Fruit fly (Drosophila melanogaster) whole organism, embryonic: Measurements from ENCODE around the gene CG1103.

Experiments used
- ATbp ChIP-seq: fragments of 200-800 bp; sonication (Bioruptor generic); optimal IDR thresholded peaks from 2 replicates; lab custom pipeline; 2017; ENCODE audit warnings: missing biosample characterization, mild to moderate bottlenecking, missing genetic modification characterization, missing genetic modification reagents
- Bteb2 ChIP-seq: fragments of 200-800 bp; sonication (Bioruptor generic); optimal IDR thresholded peaks from 2 replicates; lab custom pipeline; 2016; ENCODE audit warnings: missing biosample characterization, missing genetic modification characterization
- CG10366 ChIP-seq: fragments of 200-800 bp; sonication (Bioruptor generic); IDR thresholded peaks from 2 replicates; pipeline ENCODE4 v1.3.6; 2022; ENCODE audit warnings: missing biosample characterization, missing genetic modification characterization
- CG11247 ChIP-seq: fragments of 200-800 bp; sonication (Bioruptor generic); IDR thresholded peaks from 2 replicates; pipeline ENCODE4 v1.3.6; 2022; ENCODE audit warnings: missing biosample characterization, missing genetic modification characterization
- CG11560 ChIP-seq: fragments of 200-800 bp; sonication (Bioruptor generic); IDR thresholded peaks from 3 replicates; pipeline ENCODE4 v1.3.6; 2022; ENCODE audit warnings: missing biosample characterization, missing genetic modification characterization
- CG12071 ChIP-seq: fragments of 200-800 bp; sonication (Bioruptor generic); optimal IDR thresholded peaks from 3 replicates; lab custom pipeline; 2018; ENCODE audit warnings: missing biosample characterization, mild to moderate bottlenecking, missing genetic modification characterization
- CG12236 ChIP-seq: fragments of 200-800 bp; sonication (Bioruptor generic); optimal IDR thresholded peaks from 2 replicates; lab custom pipeline; 2016; ENCODE audit warnings: missing biosample characterization, missing genetic modification characterization
- CG13296 ChIP-seq: fragments of 200-800 bp; sonication (Bioruptor generic); optimal IDR thresholded peaks from 3 replicates; lab custom pipeline; 2018; ENCODE audit warnings: missing biosample characterization, mild to moderate bottlenecking, missing genetic modification characterization
- CG13775 ChIP-seq: fragments of 200-800 bp; sonication (Bioruptor generic); optimal IDR thresholded peaks from 3 replicates; lab custom pipeline; 2017; ENCODE audit warnings: missing biosample characterization, mild to moderate bottlenecking, missing genetic modification characterization
- CG15269 ChIP-seq: fragments of 200-800 bp; sonication (Bioruptor generic); optimal IDR thresholded peaks from 2 replicates; lab custom pipeline; 2018; ENCODE audit warnings: missing biosample characterization, mild to moderate bottlenecking, missing genetic modification characterization, moderate library complexity
- CG17912 ChIP-seq: fragments of 200-800 bp; sonication (Bioruptor generic); optimal IDR thresholded peaks from 2 replicates; lab custom pipeline; 2018; ENCODE audit warnings: missing biosample characterization, mild to moderate bottlenecking, missing genetic modification characterization
- CG2120 ChIP-seq: fragments of 200-800 bp; sonication (Bioruptor generic); optimal IDR thresholded peaks from 3 replicates; lab custom pipeline; 2016; ENCODE audit warnings: missing biosample characterization, missing genetic modification characterization
- CG2678 ChIP-seq: fragments of 200-800 bp; sonication (Bioruptor generic); optimal IDR thresholded peaks from 3 replicates; lab custom pipeline; 2019; ENCODE audit warnings: missing biosample characterization, mild to moderate bottlenecking, missing genetic modification characterization, moderate library complexity
- CG3407 ChIP-seq: fragments of 200-800 bp; sonication (Bioruptor generic); optimal IDR thresholded peaks from 2 replicates; lab custom pipeline; 2018; ENCODE audit warnings: missing biosample characterization, mild to moderate bottlenecking, missing genetic modification characterization
- CG34422 ChIP-seq: fragments of 200-800 bp; sonication (Bioruptor generic); IDR thresholded peaks from 3 replicates; pipeline ENCODE4 v1.3.6; 2022; ENCODE audit warnings: missing biosample characterization, missing genetic modification characterization
- CG4328 ChIP-seq: fragments of 200-800 bp; sonication (Bioruptor generic); optimal IDR thresholded peaks from 3 replicates; lab custom pipeline; 2017; ENCODE audit warnings: missing biosample characterization, missing genetic modification reagents, missing genetic modification characterization
- CG4404 ChIP-seq: fragments of 200-800 bp; sonication (Bioruptor generic); IDR thresholded peaks from 2 replicates; pipeline ENCODE4 v1.3.6; 2022; ENCODE audit warnings: missing biosample characterization, missing genetic modification characterization
- CG6654 ChIP-seq: fragments of 200-800 bp; sonication (Bioruptor generic); optimal IDR thresholded peaks from 2 replicates; lab custom pipeline; 2017; ENCODE audit warnings: missing biosample characterization, mild to moderate bottlenecking, missing genetic modification characterization
- CG6689 ChIP-seq: fragments of 200-800 bp; sonication (Bioruptor generic); IDR thresholded peaks from 2 replicates; pipeline ENCODE4 v1.3.6; 2022; ENCODE audit warnings: missing biosample characterization, missing genetic modification characterization
- CG8089 ChIP-seq: fragments of 200-800 bp; sonication (Bioruptor generic); optimal IDR thresholded peaks from 3 replicates; lab custom pipeline; 2016; ENCODE audit warnings: missing biosample characterization, missing genetic modification characterization
- CG8290 ChIP-seq, 3 experiments: fragments of 200-800 bp; sonication (Bioruptor generic); optimal IDR thresholded peaks; 2 replicates each; lab custom pipeline; 2016 to 2019; ENCODE audit warnings: missing biosample characterization in 3 of 3, missing genetic modification characterization in 3 of 3, mild to moderate bottlenecking in 2 of 3, moderate library complexity in 1 of 3
- CG8359 ChIP-seq: fragments of 200-800 bp; sonication (Bioruptor generic); optimal IDR thresholded peaks from 2 replicates; lab custom pipeline; 2017; ENCODE audit warnings: missing biosample characterization, mild to moderate bottlenecking, missing genetic modification characterization, borderline replicate concordance
- GATAe ChIP-seq: fragments of 200-800 bp; sonication (Bioruptor generic); conservative IDR thresholded peaks from 2 replicates; pipeline ENCODE4 v1.3.6; 2022; ENCODE audit warnings: missing biosample characterization, missing genetic modification characterization
- Hey ChIP-seq: fragments of 200-800 bp; sonication (Bioruptor generic); optimal IDR thresholded peaks from 3 replicates; lab custom pipeline; 2018; ENCODE audit warnings: missing biosample characterization, mild to moderate bottlenecking, missing genetic modification characterization
- Hmr ChIP-seq: fragments of 200-800 bp; sonication (Bioruptor generic); optimal IDR thresholded peaks from 3 replicates; lab custom pipeline; 2017; ENCODE audit warnings: mild to moderate bottlenecking, missing biosample characterization, missing genetic modification reagents, missing genetic modification characterization
- Lim3 ChIP-seq: fragments of 200-800 bp; sonication (Bioruptor generic); IDR thresholded peaks from 2 replicates; pipeline ENCODE4 v1.3.6; 2022; ENCODE audit warnings: missing biosample characterization, missing genetic modification characterization
- MBD-R2 ChIP-seq: fragments of 200-800 bp; sonication (Bioruptor generic); IDR thresholded peaks from 2 replicates; pipeline ENCODE4 v1.3.6; 2022; ENCODE audit warnings: missing biosample characterization, missing genetic modification characterization
- NfI ChIP-seq: fragments of 200-800 bp; sonication (Bioruptor generic); optimal IDR thresholded peaks from 3 replicates; lab custom pipeline; 2018; ENCODE audit warnings: missing biosample characterization, mild to moderate bottlenecking, missing genetic modification characterization, moderate library complexity
- Optix ChIP-seq: fragments of 200-800 bp; sonication (Bioruptor generic); IDR thresholded peaks from 3 replicates; pipeline ENCODE4 v1.3.6; 2022; ENCODE audit warnings: missing biosample characterization, missing genetic modification characterization
- Six4 ChIP-seq: fragments of 200-800 bp; sonication (Bioruptor generic); optimal IDR thresholded peaks from 2 replicates; lab custom pipeline; 2016; ENCODE audit warnings: missing biosample characterization, missing genetic modification characterization
- Sox100B ChIP-seq: fragments of 200-800 bp; sonication (Bioruptor generic); optimal IDR thresholded peaks from 3 replicates; lab custom pipeline; 2018; ENCODE audit warnings: missing biosample characterization, mild to moderate bottlenecking, missing genetic modification characterization
- ash1 ChIP-seq: fragments of 200-800 bp; sonication (Bioruptor generic); optimal IDR thresholded peaks from 2 replicates; lab custom pipeline; 2018; ENCODE audit warnings: missing biosample characterization, mild to moderate bottlenecking, missing genetic modification characterization
- bbx ChIP-seq: fragments of 200-800 bp; sonication (Bioruptor generic); IDR thresholded peaks from 2 replicates; pipeline ENCODE4 v1.3.6; 2022; ENCODE audit warnings: missing biosample characterization, missing genetic modification characterization; ENCODE audit not compliant: partially characterized antibody
- bcd ChIP-seq: fragments of 200-800 bp; sonication (Bioruptor generic); optimal IDR thresholded peaks from 2 replicates; lab custom pipeline; 2017; ENCODE audit warnings: missing biosample characterization, mild to moderate bottlenecking, missing genetic modification characterization
- corto ChIP-seq: fragments of 200-800 bp; sonication (Bioruptor generic); optimal IDR thresholded peaks from 2 replicates; lab custom pipeline; 2016; ENCODE audit warnings: missing biosample characterization, mild to moderate bottlenecking, missing genetic modification characterization, moderate library complexity
- danr ChIP-seq: fragments of 200-800 bp; sonication (Bioruptor generic); IDR thresholded peaks from 2 replicates; pipeline ENCODE4 v1.3.6; 2022; ENCODE audit warnings: missing biosample characterization, missing genetic modification characterization
- dimm ChIP-seq: fragments of 200-800 bp; sonication (Bioruptor generic); IDR thresholded peaks from 2 replicates; pipeline ENCODE4 v1.3.6; 2022; ENCODE audit warnings: missing biosample characterization, missing genetic modification characterization
- hbn ChIP-seq: fragments of 200-800 bp; sonication (Bioruptor generic); IDR thresholded peaks from 2 replicates; pipeline ENCODE4 v1.3.6; 2022; ENCODE audit warnings: missing biosample characterization, missing genetic modification characterization; ENCODE audit not compliant: partially characterized antibody
- ken ChIP-seq: fragments of 200-800 bp; sonication (Bioruptor generic); IDR thresholded peaks from 3 replicates; pipeline ENCODE4 v1.3.6; 2022; ENCODE audit warnings: missing biosample characterization, missing genetic modification characterization
- lola ChIP-seq, 3 experiments: fragments of >200 bp in 2 of 3; fragments of 200-800 bp in 1 of 3; sonication (Bioruptor generic) in 1 of 3; optimal IDR thresholded peaks; 2 replicates each; lab custom pipeline; 2017 to 2019; ENCODE audit warnings: missing biosample characterization in 3 of 3, missing genetic modification characterization in 3 of 3, mild to moderate bottlenecking in 1 of 3, moderate library complexity in 1 of 3
- onecut ChIP-seq: fragments of 200-800 bp; sonication (Bioruptor generic); IDR thresholded peaks from 2 replicates; pipeline ENCODE4 v1.3.6; 2022; ENCODE audit warnings: missing biosample characterization, missing genetic modification characterization
- pzg ChIP-seq: fragments of 200-800 bp; sonication (Bioruptor generic); optimal IDR thresholded peaks from 3 replicates; lab custom pipeline; 2018; ENCODE audit warnings: missing biosample characterization, mild to moderate bottlenecking, missing genetic modification characterization, moderate library complexity
- scrt ChIP-seq: fragments of 200-800 bp; sonication (Bioruptor generic); optimal IDR thresholded peaks from 2 replicates; lab custom pipeline; 2018; ENCODE audit warnings: missing biosample characterization, mild to moderate bottlenecking, missing genetic modification characterization, moderate library complexity
- sd ChIP-seq: fragments of 200-800 bp; sonication (Bioruptor generic); optimal IDR thresholded peaks from 3 replicates; lab custom pipeline; 2018; ENCODE audit warnings: missing biosample characterization, mild to moderate bottlenecking, missing genetic modification characterization, moderate library complexity

Gene CG1103

dm6 chr3R:4311067-4311723, 26.4 kb upstream of the CG1103 start, which contains the start of gene Suv3 (continued):
- TF ChIP-seq CG34422 (GFP tag; lab: Robert Waterston, UW) (peak; percentile 52; the same call in 1 of the 3 replicates), CG6654 (no peak), CG8359 (GFP tag; lab: Kevin White, UChicago) (no peak), CG2120 (GFP tag; lab: Kevin White, UChicago) (peak; percentile 31), CG11247 (GFP tag; lab: Robert Waterston, UW) (peak; percentile 32; the same call in 1 of the 2 replicates), lola (GFP tag; optimal IDR thresholded peaks at IDR 0.05; lab: Kevin White, UChicago) (peak in 1 of 3 experiments; percentile 55), CG10366 (0 out of 2 replicates have a peak, but pooled peaks have one; percentile 27), Sox100B (GFP tag; lab: Kevin White, UChicago) (peak; percentile 52)

DNA sequence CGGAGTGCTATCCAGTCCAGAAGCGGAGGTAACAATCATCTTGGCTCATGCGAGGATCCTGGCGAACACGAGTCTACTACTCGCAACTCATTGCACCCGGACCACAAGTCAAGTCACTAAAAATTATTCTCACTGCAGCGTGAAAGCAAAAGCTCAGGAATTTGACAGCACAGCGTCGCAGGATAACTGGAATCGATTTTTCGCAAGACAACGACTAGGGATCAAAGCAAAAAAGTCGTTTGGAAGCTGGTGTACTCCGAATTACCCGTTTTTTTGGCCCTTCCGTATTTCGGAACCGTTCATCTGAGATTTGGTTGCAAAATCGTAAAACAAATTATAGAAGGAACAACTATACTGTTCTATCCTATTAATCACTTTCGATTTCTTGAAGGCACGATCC, 19.0 kb upstream of the CG1103 start:
- peak; percentile 30; the same call in 1 of the 2 replicates for TF ChIP-seq MBD-R2 (GFP tag; lab: Robert Waterston, UW)
- no peak for TF ChIP-seq CG6689
- TF ChIP-seq ash1 (GFP tag; lab: Kevin White, UChicago), result no peak
- no peak for TF ChIP-seq CG13296
- no peak for TF ChIP-seq CG15269 (tag; lab: Kevin White, UChicago)
- no peak for TF ChIP-seq CG13775
- no peak for TF ChIP-seq danr (GFP tag; lab: Robert Waterston, UW)
- TF ChIP-seq CG2678 (tag; lab: Kevin White, UChicago), result no peak
- peak; percentile 96 for TF ChIP-seq onecut (GFP tag; lab: Robert Waterston, UW)
- no peak for TF ChIP-seq CG11560 (tag; lab: Robert Waterston, UW)
- no peak for TF ChIP-seq CG12071
- no peak for TF ChIP-seq pzg (GFP tag; lab: Kevin White, UChicago)
- TF ChIP-seq Lim3, result no peak
- no peak for TF ChIP-seq dimm (GFP tag; lab: Robert Waterston, UW)

dm6 chr3R:4318999-4319398, 18.6 kb upstream of the CG1103 start, which contains the start of gene Syt14:
Gene Syt14 (minus strand): TSS chr3R:4319069.
- TF ChIP-seq NfI (GFP tag; lab: Kevin White, UChicago) (no peak), Bteb2 (GFP tag; lab: Kevin White, UChicago) (no peak), bbx (no peak), scrt (GFP tag; lab: Kevin White, UChicago) (peak; percentile 95), bcd (GFP tag; lab: Kevin White, UChicago) (no peak), Six4 (GFP tag; lab: Kevin White, UChicago) (no peak), corto (no peak), Hmr (GFP tag; lab: Kevin White, UChicago) (no peak), CG4328 (no peak)
- TF ChIP-seq, all 482 proteins: peak for 1

dm6 chr3R:4319507-4320138, 17.9 kb upstream of the CG1103 start, which contains the start of gene CG9795:
Gene CG9795 (plus strand): TSS chr3R:4319683.
- TF ChIP-seq Sox100B (GFP tag; lab: Kevin White, UChicago) (no peak), CG17912 (GFP tag; lab: Kevin White, UChicago) (no peak), sd (tag; lab: Kevin White, UChicago) (no peak), ATbp (GFP tag; lab: Kevin White, UChicago) (no peak), GATAe (GFP tag; lab: Robert Waterston, UW) (no peak), Hey (tag; lab: Kevin White, UChicago) (no peak), Optix (0 out of 3 replicates have a peak, but pooled peaks have one; percentile 19), hbn (GFP tag; lab: Robert Waterston, UW) (peak; percentile 79), CG4404 (no peak), ash1 (GFP tag; lab: Kevin White, UChicago) (no peak), CG8089 (GFP tag; lab: Kevin White, UChicago) (no peak), CG3407 (GFP tag; lab: Kevin White, UChicago) (no peak), CG12236 (GFP tag; lab: Kevin White, UChicago) (no peak), CG8290 (GFP tag; optimal IDR thresholded peaks at IDR 0.05; lab: Kevin White, UChicago) (peak; percentile 40), CG8290 (tag; optimal IDR thresholded peaks at IDR 0.05; lab: Kevin White, UChicago) (peak; percentile 3 to 80), Six4 (GFP tag; lab: Kevin White, UChicago) (no peak), ken (GFP tag; lab: Robert Waterston, UW) (no peak)
